Worm (Caenorhabditis elegans): ENCODE measurements around the gene K10B4.1.

ce11 chrII:87937-88336 lies 47.3 kb upstream of the K10B4.1 start:
- TF ChIP-seq ztf-29 (GFP tag; IDR thresholded peaks at IDR 0.05) (no peak), flt-1 (GFP tag; IDR thresholded peaks at IDR 0.05) (no peak), med-1 (GFP tag; optimal IDR thresholded peaks at IDR 0.05; ENCODE audit: insufficient read depth) (no peak), klf-2 (GFP tag; conservative IDR thresholded peaks at IDR 0.05) (no peak), tab-1 (GFP tag; IDR thresholded peaks at IDR 0.05) (no peak), T22C8.4 (GFP tag; IDR thresholded peaks at IDR 0.05) (no peak), cog-1 (tag; optimal IDR thresholded peaks at IDR 0.05) (no peak)
